Worm (Caenorhabditis elegans) whole organism, L3 larva: ENCODE data around the gene srh-265.

Experiments
- ZK546.5 ChIP-seq: sonication (generic microtip); optimal IDR thresholded peaks from 2 replicates; lab custom pipeline; 2017; ENCODE audit warnings: missing biosample characterization, missing genetic modification characterization
- aly-2 ChIP-seq: fragments of 150-350 bp; optimal IDR thresholded peaks from 2 replicates; lab custom pipeline; 2014; ENCODE audit warnings: missing biosample characterization, missing genetic modification characterization
- ceh-16 ChIP-seq: sonication (generic microtip); optimal IDR thresholded peaks from 2 replicates; lab custom pipeline; 2017; ENCODE audit warnings: missing biosample characterization, missing genetic modification characterization
- ceh-9 ChIP-seq: sonication (generic microtip); optimal IDR thresholded peaks from 2 replicates; lab custom pipeline; 2018; ENCODE audit warnings: missing biosample characterization, missing genetic modification characterization
- daf-12 ChIP-seq: fragments of 150-350 bp; optimal IDR thresholded peaks from 2 replicates; lab custom pipeline; 2014; ENCODE audit warnings: missing biosample characterization, missing genetic modification reagents, missing genetic modification characterization
- egl-5 ChIP-seq: fragments of 150-350 bp; optimal IDR thresholded peaks from 2 replicates; lab custom pipeline; 2017; ENCODE audit warnings: missing biosample characterization, missing genetic modification reagents, missing genetic modification characterization, inconsistent platforms
- elt-2 ChIP-seq: sonication (generic microtip); optimal IDR thresholded peaks from 2 replicates; lab custom pipeline; 2016; ENCODE audit warnings: missing genetic modification reagents, mild to moderate bottlenecking, missing genetic modification characterization, missing compliant biosample characterization
- elt-3 ChIP-seq, 3 experiments: fragments of 150-350 bp in 1 of 3; sonication (generic microtip) in 2 of 3; optimal IDR thresholded peaks; 2 replicates in 2 of 3; 4 replicates in 1 of 3; lab custom pipeline; 2014 to 2017; ENCODE audit warnings: missing biosample characterization in 3 of 3, missing genetic modification characterization in 3 of 3
- eor-1 ChIP-seq, 2 experiments: fragments of 150-350 bp; optimal IDR thresholded peaks; 2 replicates each; lab custom pipeline; 2014 to 2018; ENCODE audit warnings: missing biosample characterization in 2 of 2, missing genetic modification characterization in 2 of 2
- fkh-10 ChIP-seq: sonication (generic microtip); optimal IDR thresholded peaks from 2 replicates; lab custom pipeline; 2017; ENCODE audit warnings: missing biosample characterization, missing genetic modification reagents, missing genetic modification characterization
- fkh-2 ChIP-seq: fragments of 150-350 bp; optimal IDR thresholded peaks from 2 replicates; lab custom pipeline; 2014; ENCODE audit warnings: missing biosample characterization, missing genetic modification reagents, missing genetic modification characterization
- fos-1 ChIP-seq: fragments of 150-350 bp; optimal IDR thresholded peaks from 2 replicates; lab custom pipeline; 2014; ENCODE audit warnings: missing biosample characterization, missing genetic modification characterization
- jun-1 ChIP-seq: fragments of 150-350 bp; optimal IDR thresholded peaks from 2 replicates; lab custom pipeline; 2014; ENCODE audit warnings: missing biosample characterization, missing genetic modification reagents, missing genetic modification characterization
- lin-15B ChIP-seq: fragments of 150-350 bp; optimal IDR thresholded peaks from 2 replicates; lab custom pipeline; 2014; ENCODE audit warnings: missing biosample characterization, missing genetic modification characterization
- lin-39 ChIP-seq: fragments of 150-350 bp; optimal IDR thresholded peaks from 2 replicates; lab custom pipeline; 2018; ENCODE audit warnings: missing biosample characterization, missing genetic modification reagents, missing genetic modification characterization
- lsy-12 ChIP-seq: sonication (generic microtip); optimal IDR thresholded peaks from 2 replicates; lab custom pipeline; 2016; ENCODE audit warnings: mild to moderate bottlenecking, missing genetic modification characterization, missing compliant biosample characterization
- mdl-1 ChIP-seq: fragments of 150-350 bp; optimal IDR thresholded peaks from 2 replicates; lab custom pipeline; 2014; ENCODE audit warnings: missing biosample characterization, missing genetic modification characterization
- mml-1 ChIP-seq: fragments of 150-350 bp; sonication (generic microtip); optimal IDR thresholded peaks from 3 replicates; lab custom pipeline; 2014; ENCODE audit warnings: missing biosample characterization, missing genetic modification characterization
- nfya-1 ChIP-seq: sonication (generic microtip); optimal IDR thresholded peaks from 2 replicates; lab custom pipeline; 2017; ENCODE audit warnings: missing genetic modification characterization, mild to moderate bottlenecking, missing compliant biosample characterization, antibody characterized with exemption, moderate library complexity; ENCODE audit not compliant: insufficient read depth
- nhr-11 ChIP-seq: fragments of 150-350 bp; optimal IDR thresholded peaks from 2 replicates; lab custom pipeline; 2014; ENCODE audit warnings: missing biosample characterization, missing genetic modification characterization
- nhr-12 ChIP-seq: fragments of 150-350 bp; optimal IDR thresholded peaks from 2 replicates; lab custom pipeline; 2014; ENCODE audit warnings: missing biosample characterization, missing genetic modification characterization
- nhr-23 ChIP-seq: fragments of 150-350 bp; optimal IDR thresholded peaks from 2 replicates; lab custom pipeline; 2014; ENCODE audit warnings: missing biosample characterization, missing genetic modification reagents, missing genetic modification characterization
- nhr-25 ChIP-seq: sonication (generic microtip); optimal IDR thresholded peaks from 2 replicates; lab custom pipeline; 2017; ENCODE audit warnings: missing biosample characterization, missing genetic modification characterization
- nhr-28 ChIP-seq: fragments of 150-350 bp; optimal IDR thresholded peaks from 2 replicates; lab custom pipeline; 2014; ENCODE audit warnings: missing biosample characterization, missing genetic modification characterization
- nhr-43 ChIP-seq: sonication (generic microtip); optimal IDR thresholded peaks from 2 replicates; lab custom pipeline; 2016; ENCODE audit warnings: mild to moderate bottlenecking, missing genetic modification characterization, missing compliant biosample characterization; ENCODE audit not compliant: poor library complexity, severe bottlenecking
- nhr-77 ChIP-seq: fragments of 150-350 bp; optimal IDR thresholded peaks from 2 replicates; lab custom pipeline; 2014; ENCODE audit warnings: missing biosample characterization, missing genetic modification characterization
- pha-4 ChIP-seq: fragments of 150-350 bp; optimal IDR thresholded peaks from 2 replicates; lab custom pipeline; 2014; ENCODE audit warnings: missing biosample characterization, missing genetic modification reagents, missing genetic modification characterization
- pqm-1 ChIP-seq: fragments of 150-350 bp; optimal IDR thresholded peaks from 2 replicates; lab custom pipeline; 2017; ENCODE audit warnings: missing biosample characterization, missing genetic modification characterization, inconsistent platforms
- sea-2 ChIP-seq: fragments of 150-350 bp; sonication (generic microtip); optimal IDR thresholded peaks from 4 replicates; lab custom pipeline; 2014; ENCODE audit warnings: missing biosample characterization, missing genetic modification reagents, missing genetic modification characterization
- unc-39 ChIP-seq: sonication (generic microtip); optimal IDR thresholded peaks from 4 replicates; lab custom pipeline; 2017; ENCODE audit warnings: missing biosample characterization, missing genetic modification characterization
- unc-62 ChIP-seq: fragments of 150-350 bp; sonication (generic microtip); optimal IDR thresholded peaks from 4 replicates; lab custom pipeline; 2014; ENCODE audit warnings: missing biosample characterization, missing genetic modification reagents, missing genetic modification characterization
- ztf-11 ChIP-seq: fragments of 150-350 bp; optimal IDR thresholded peaks from 2 replicates; lab custom pipeline; 2014; ENCODE audit warnings: missing biosample characterization, missing genetic modification characterization

The srh-265 gene

DNA sequence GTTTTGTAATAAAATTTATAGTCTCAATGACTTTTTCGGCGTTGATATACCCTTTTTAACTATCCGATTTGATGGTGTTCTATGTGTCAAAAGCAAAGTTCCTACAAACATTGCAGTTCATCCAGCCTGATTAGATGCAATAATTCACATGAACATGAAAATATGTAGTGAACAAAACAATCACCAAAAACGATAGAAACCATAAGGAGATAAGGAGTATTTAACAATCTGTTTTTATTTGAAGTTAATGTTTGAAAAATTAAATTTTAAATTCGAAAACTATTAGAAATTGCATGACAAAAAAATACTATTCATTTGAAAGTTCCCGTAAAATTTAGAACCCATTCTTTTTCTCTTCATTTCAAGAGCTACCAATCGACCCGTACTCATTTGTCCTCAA is 10.9 kb downstream of the srh-265 start, which contains the start of gene fbxa-209:
Gene fbxa-209, minus strand, starts transcription at position 101 of the 400 bp plus-strand sequence.
- no peak for TF ChIP-seq elt-3 (tag; optimal IDR thresholded peaks at IDR 0.05; lab: Kevin White, UChicago)
- no peak for TF ChIP-seq aly-2
- TF ChIP-seq, all 47 proteins: peak for 0

DNA sequence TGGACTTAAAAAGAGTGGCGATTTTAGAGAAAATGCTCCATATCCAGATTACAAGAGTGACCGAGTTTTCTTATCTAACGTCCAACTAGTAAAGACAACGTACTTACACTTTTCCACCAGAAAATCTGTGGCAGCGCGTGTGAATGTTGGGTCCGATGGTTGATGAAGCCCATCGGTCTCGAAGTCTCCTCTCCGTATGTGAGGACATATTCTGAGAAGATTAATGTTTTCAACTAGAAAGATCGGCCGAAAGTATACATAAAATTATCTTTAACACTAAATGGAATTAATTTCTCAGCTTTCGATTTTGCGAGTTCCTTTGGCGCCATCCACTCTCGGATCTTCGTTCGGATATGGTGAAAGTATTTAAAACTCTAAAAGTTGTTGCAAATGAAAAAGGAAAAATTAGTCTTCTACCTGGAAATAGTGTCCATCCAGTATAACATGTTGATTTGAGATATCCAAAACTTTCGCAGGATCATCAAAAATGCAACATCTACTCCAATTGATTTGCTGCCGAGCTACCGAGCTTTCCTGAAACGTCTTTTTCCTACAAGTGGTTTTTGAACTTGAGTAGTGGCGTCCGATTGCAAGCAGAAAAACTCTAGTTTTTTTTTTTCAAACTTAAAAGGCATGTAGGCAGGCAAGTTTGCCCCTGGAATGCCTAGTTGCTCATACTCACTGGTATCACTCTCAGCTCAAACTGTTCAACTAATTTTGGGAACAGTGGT is 15.4 kb downstream of the srh-265 start:
- TF ChIP-seq nhr-23 (no peak), fos-1 (tag; lab: Kevin White, UChicago) (no peak), elt-2 (tag; lab: Kevin White, UChicago) (no peak), lsy-12 (tag; lab: Kevin White, UChicago) (no peak), ztf-11 (tag; lab: Kevin White, UChicago) (no peak), nhr-28 (tag; lab: Kevin White, UChicago) (no peak), ceh-16 (tag; lab: Kevin White, UChicago) (no peak), fkh-2 (no peak), eor-1 (tag; optimal IDR thresholded peaks at IDR 0.05; lab: Kevin White, UChicago) (no peak)
- TF ChIP-seq, all 47 proteins: peak for 0

DNA sequence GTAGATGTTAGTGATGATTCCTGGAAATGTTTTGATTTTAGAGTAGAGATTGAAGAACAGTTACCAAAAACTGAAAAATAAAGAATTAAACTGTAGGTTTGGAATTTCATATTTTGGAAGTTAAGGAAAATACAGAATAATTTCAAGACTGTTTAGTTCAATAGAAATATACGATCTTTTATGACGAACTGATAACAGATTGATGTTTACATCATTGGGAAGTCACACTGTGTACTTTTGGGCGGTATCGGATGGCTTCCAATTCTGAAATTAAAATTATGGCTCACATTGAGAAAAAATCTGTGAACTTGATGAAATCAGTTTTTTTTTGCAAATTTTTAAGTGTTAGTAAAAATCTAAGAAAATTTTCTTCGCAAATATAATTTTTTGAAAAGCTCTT is 16.4 kb downstream of the srh-265 start, which contains the start of gene T26H5.8:
Gene T26H5.8, minus strand, starts transcription at position 270 of the 400 bp plus-strand sequence.
- TF ChIP-seq fos-1 (tag; lab: Kevin White, UChicago), result no peak
- no peak for TF ChIP-seq unc-62 (GFP tag; lab: Kevin White, UChicago)
- no peak for TF ChIP-seq egl-5
- no peak for TF ChIP-seq fkh-10 (GFP tag; lab: Kevin White, UChicago)
- peak; percentile 90 for TF ChIP-seq pha-4 (tag; lab: Kevin White, UChicago)
- TF ChIP-seq pqm-1, result peak; percentile 86
- no peak for TF ChIP-seq mml-1 (tag; lab: Kevin White, UChicago)
- peak; percentile 56 for TF ChIP-seq elt-2 (tag; lab: Kevin White, UChicago)

DNA sequence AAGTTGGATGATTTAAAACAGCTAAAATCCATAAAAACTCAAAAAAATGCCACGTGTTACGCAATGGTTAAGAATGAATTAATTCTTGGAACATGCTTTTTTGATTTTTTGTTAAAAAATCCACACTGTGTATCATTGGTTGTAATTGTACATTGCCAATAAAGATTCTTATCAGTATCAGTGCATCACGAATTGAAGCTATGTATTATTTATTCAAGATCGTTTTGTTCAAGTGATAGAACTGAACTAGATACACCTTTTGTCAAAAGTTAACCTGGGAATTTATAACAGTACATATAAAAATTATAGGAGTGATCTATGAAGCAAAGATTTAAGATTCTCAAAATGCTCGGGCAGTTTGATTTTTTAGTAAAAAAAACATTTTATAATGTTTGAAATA is 18.6 kb downstream of the srh-265 start:
- TF ChIP-seq lsy-12 (tag; lab: Kevin White, UChicago) (no peak), mml-1 (tag; lab: Kevin White, UChicago) (no peak), jun-1 (no peak), nhr-28 (tag; lab: Kevin White, UChicago) (no peak), ceh-16 (tag; lab: Kevin White, UChicago) (no peak), unc-39 (tag; lab: Kevin White, UChicago) (no peak), ZK546.5 (tag; lab: Kevin White, UChicago) (no peak), sea-2 (GFP tag; lab: Kevin White, UChicago) (no peak), daf-12 (tag; lab: Kevin White, UChicago) (no peak), nhr-25 (tag; lab: Kevin White, UChicago) (no peak), ztf-11 (tag; lab: Kevin White, UChicago) (no peak), ceh-9 (tag; lab: Kevin White, UChicago) (no peak), elt-2 (tag; lab: Kevin White, UChicago) (peak; percentile 37), pqm-1 (peak; percentile 62), nhr-11 (tag; lab: Kevin White, UChicago) (no peak), fkh-10 (GFP tag; lab: Kevin White, UChicago) (no peak), lin-39 (tag; lab: Kevin White, UChicago) (no peak), nhr-12 (no peak), lin-15B (no peak), pha-4 (tag; lab: Kevin White, UChicago) (peak; percentile 39), elt-3 (tag; optimal IDR thresholded peaks at IDR 0.05; lab: Kevin White, UChicago) (no peak), nfya-1 (tag; lab: Kevin White, UChicago) (no peak)

DNA sequence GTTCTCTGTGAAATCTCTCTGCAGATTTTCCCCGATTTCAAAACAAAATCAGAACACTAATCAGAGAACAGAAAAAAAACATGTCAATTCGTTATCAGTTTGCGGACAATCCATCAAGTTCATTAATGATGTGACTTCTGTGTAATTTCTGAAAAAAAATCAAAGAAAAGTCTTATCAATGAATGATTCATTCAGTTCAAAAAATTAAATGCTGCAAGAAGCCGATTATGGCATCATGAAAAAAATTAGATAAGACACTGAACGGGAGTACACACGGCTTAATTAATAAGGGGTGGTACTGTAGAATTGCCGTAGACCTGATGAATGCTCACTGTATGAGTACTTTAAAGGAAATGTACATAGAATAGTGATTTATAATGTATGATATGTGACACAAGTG is 20.1 kb downstream of the srh-265 start:
- TF ChIP-seq nfya-1 (tag; lab: Kevin White, UChicago) (no peak), pqm-1 (peak; percentile 98), jun-1 (peak; percentile 46), elt-2 (tag; lab: Kevin White, UChicago) (peak; percentile 90)

DNA sequence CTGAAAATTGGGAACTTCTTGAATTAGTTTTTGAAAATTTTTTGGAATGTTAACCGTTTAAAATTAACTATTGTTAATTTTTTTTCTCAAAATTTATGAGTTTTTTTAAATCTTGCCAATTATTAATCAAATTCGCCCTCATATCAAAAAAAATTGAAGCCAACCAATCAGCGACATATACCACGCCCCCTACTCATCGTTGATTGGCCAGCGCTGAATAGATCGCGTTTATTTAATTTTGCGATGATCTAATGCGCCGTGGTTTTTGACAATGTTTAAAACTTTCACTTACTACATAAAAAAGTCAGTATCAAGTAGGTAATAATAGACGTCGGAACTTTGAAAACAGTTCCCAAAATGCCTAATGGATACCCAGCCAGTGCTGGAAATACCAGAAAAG is 26.3 kb downstream of the srh-265 start:
- TF ChIP-seq nhr-43 (tag; lab: Kevin White, UChicago) (no peak), eor-1 (tag; optimal IDR thresholded peaks at IDR 0.05; lab: Kevin White, UChicago) (no peak), daf-12 (tag; lab: Kevin White, UChicago) (no peak), nhr-77 (tag; lab: Kevin White, UChicago) (no peak), mdl-1 (tag; lab: Kevin White, UChicago) (no peak), nhr-23 (no peak), ceh-16 (tag; lab: Kevin White, UChicago) (no peak), nfya-1 (tag; lab: Kevin White, UChicago) (peak; percentile 62)
